Worm (Caenorhabditis elegans): Measurements from ENCODE around the gene dhs-6.

The dhs-6 gene

ce11 chrII:5603194-5603593, 15.9 kb downstream of the dhs-6 start, which contains the start of gene C17G10.6:
Gene C17G10.6, minus strand, starts transcription at chrII:5603294.
- TF ChIP-seq ceh-14 (tag; optimal IDR thresholded peaks at IDR 0.05) (no peak), pat-9 (tag; optimal IDR thresholded peaks at IDR 0.05) (no peak), ceh-22 (tag; optimal IDR thresholded peaks at IDR 0.05) (no peak), unc-42 (tag; optimal IDR thresholded peaks at IDR 0.05) (no peak), ceh-48 (tag; optimal IDR thresholded peaks at IDR 0.05) (no peak), pha-4 (tag; optimal IDR thresholded peaks at IDR 0.05) (no peak), ceh-9 (tag; optimal IDR thresholded peaks at IDR 0.05) (no peak), tbx-2 (tag; optimal IDR thresholded peaks at IDR 0.05) (no peak), pax-1 (tag; optimal IDR thresholded peaks at IDR 0.05) (no peak), C08G9.2 (tag; optimal IDR thresholded peaks at IDR 0.05) (no peak), hlh-15 (tag; optimal IDR thresholded peaks at IDR 0.05) (no peak), npax-4 (tag; optimal IDR thresholded peaks at IDR 0.05) (no peak), K09A11.1 (tag; optimal IDR thresholded peaks at IDR 0.05; ENCODE audit: insufficient read depth) (no peak), gmeb-2 (tag; optimal IDR thresholded peaks at IDR 0.05) (no peak), pha-2 (tag; optimal IDR thresholded peaks at IDR 0.05) (no peak), ceh-6 (GFP tag; optimal IDR thresholded peaks at IDR 0.05) (no peak), hlh-6 (tag; optimal IDR thresholded peaks at IDR 0.05) (no peak), hlh-30 (tag; optimal IDR thresholded peaks at IDR 0.05; ENCODE audit: insufficient read depth) (no peak), ceh-2 (tag; optimal IDR thresholded peaks at IDR 0.05) (no peak)

ce11 chrII:5599326-5600044, 19.6 kb downstream of the dhs-6 start, which contains the start of gene C17G10.10:
Gene C17G10.10, minus strand, starts transcription at chrII:5599376.
- TF ChIP-seq dve-1 (tag; optimal IDR thresholded peaks at IDR 0.05), result peak; percentile 35
- TF ChIP-seq ama-1 (optimal IDR thresholded peaks at IDR 0.05), result peak; percentile 17
- TF ChIP-seq elt-2 (tag; optimal IDR thresholded peaks at IDR 0.05), result peak; percentile 70
- TF ChIP-seq unc-86 (tag; optimal IDR thresholded peaks at IDR 0.05), result no peak

- TF ChIP-seq fax-1 (tag; optimal IDR thresholded peaks at IDR 0.05), result no peak
- no peak for TF ChIP-seq unc-3 (GFP tag; conservative IDR thresholded peaks at IDR 0.05)
- no peak for TF ChIP-seq unc-3 (tag; optimal IDR thresholded peaks at IDR 0.05)
- TF ChIP-seq fkh-6 (tag; optimal IDR thresholded peaks at IDR 0.05), result no peak
- TF ChIP-seq lin-11 (tag; optimal IDR thresholded peaks at IDR 0.05), result no peak
These were observed 22.9 kb downstream of the dhs-6 start, which contains the start of gene C17G10.1 for ce11 chrII:5596247-5596646. Gene C17G10.1, plus strand, starts transcription at chrII:5596547.

- TF ChIP-seq ama-1 (optimal IDR thresholded peaks at IDR 0.05) (no peak), zip-5 (tag; optimal IDR thresholded peaks at IDR 0.05) (peak; percentile 71), fax-1 (tag; optimal IDR thresholded peaks at IDR 0.05) (peak; percentile 8), fkh-10 (GFP tag; optimal IDR thresholded peaks at IDR 0.05) (no peak), pat-9 (tag; optimal IDR thresholded peaks at IDR 0.05) (no peak), madf-2 (tag; optimal IDR thresholded peaks at IDR 0.05) (no peak), ets-4 (tag; optimal IDR thresholded peaks at IDR 0.05) (peak; percentile 56), rnt-1 (tag; optimal IDR thresholded peaks at IDR 0.05) (peak; percentile 33), ceh-24 (tag; optimal IDR thresholded peaks at IDR 0.05) (no peak), hlh-6 (tag; optimal IDR thresholded peaks at IDR 0.05) (no peak), unc-55 (GFP tag; optimal IDR thresholded peaks at IDR 0.05) (no peak), sox-2 (GFP tag; IDR thresholded peaks at IDR 0.05) (no peak), ceh-9 (tag; optimal IDR thresholded peaks at IDR 0.05) (no peak), odd-2 (tag; optimal IDR thresholded peaks at IDR 0.05) (no peak), lim-6 (tag; optimal IDR thresholded peaks at IDR 0.05) (peak; percentile 27), pag-3 (tag; optimal IDR thresholded peaks at IDR 0.05; ENCODE audit: borderline replicate concordance) (no peak), C08G9.2 (tag; optimal IDR thresholded peaks at IDR 0.05) (peak; percentile 71), ceh-2 (tag; optimal IDR thresholded peaks at IDR 0.05) (peak; percentile 33), ceh-31 (tag; optimal IDR thresholded peaks at IDR 0.05) (peak; percentile 90), ceh-14 (tag; optimal IDR thresholded peaks at IDR 0.05) (peak; percentile 52), tbx-2 (tag; optimal IDR thresholded peaks at IDR 0.05) (peak; percentile 80), ceh-34 (tag; optimal IDR thresholded peaks at IDR 0.05) (peak; percentile 45), hlh-30 (tag; optimal IDR thresholded peaks at IDR 0.05; ENCODE audit: insufficient read depth) (no peak), elt-2 (tag; optimal IDR thresholded peaks at IDR 0.05) (peak; percentile 90), ahr-1 (tag; optimal IDR thresholded peaks at IDR 0.05) (peak; percentile 22), unc-42 (tag; optimal IDR thresholded peaks at IDR 0.05) (peak; percentile 64), dmd-4 (tag; optimal IDR thresholded peaks at IDR 0.05; ENCODE audit: borderline replicate concordance) (no peak), tbx-7 (tag; optimal IDR thresholded peaks at IDR 0.05) (peak; percentile 8), ref-2 (tag; optimal IDR thresholded peaks at IDR 0.05) (peak; percentile 5)
These were observed 24.8 kb downstream of the dhs-6 start, which contains the start of gene ttc-4 for ce11 chrII:5594210-5594764. Gene ttc-4, plus strand, starts transcription at chrII:5594714.

Data from whole organism, late embryonic.